Fruit fly (Drosophila melanogaster): Measurements from ENCODE around the gene CG12535.

CG12535 gene

DNA sequence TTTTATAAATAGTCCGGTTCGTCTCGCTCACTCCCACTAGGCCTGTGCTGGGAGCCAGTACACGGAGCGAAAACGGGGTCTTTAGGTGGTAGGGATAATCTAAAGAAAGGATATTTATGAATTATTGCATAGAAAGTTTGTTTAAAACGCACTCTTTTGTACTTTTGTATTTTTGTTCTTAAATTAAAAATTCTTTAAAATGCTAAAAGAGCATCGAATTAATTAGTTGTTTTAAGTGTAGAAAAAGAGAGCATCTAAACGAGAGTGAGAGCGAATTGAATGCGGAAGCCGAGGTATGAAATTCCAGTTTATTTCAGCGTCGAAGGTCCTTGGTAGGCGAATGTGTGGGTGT, 21.2 kb downstream of the CG12535 start:
- TF ChIP-seq MTF-1 (GFP tag; optimal IDR thresholded peaks at IDR 0.05; ENCODE audit: borderline replicate concordance) (no peak), CG30020 (tag; optimal IDR thresholded peaks at IDR 0.05) (no peak), CG3407 (GFP tag; optimal IDR thresholded peaks at IDR 0.05) (peak; percentile 75), cwo (GFP tag; optimal IDR thresholded peaks at IDR 0.05) (no peak), ato (GFP tag; IDR thresholded peaks at IDR 0.05; ENCODE audit: partially characterized antibody) (no peak), abd-A (tag; optimal IDR thresholded peaks at IDR 0.05) (no peak), hb (GFP tag; IDR thresholded peaks at IDR 0.05; ENCODE audit: partially characterized antibody) (no peak), Abd-B (GFP tag; optimal IDR thresholded peaks at IDR 0.05) (peak; percentile 76), GATAe (GFP tag; conservative IDR thresholded peaks at IDR 0.05) (no peak), CG17359 (tag; optimal IDR thresholded peaks at IDR 0.05) (peak; percentile 18), CG18599 (GFP tag; optimal IDR thresholded peaks at IDR 0.05) (peak; percentile 2), MESR4 (GFP tag; optimal IDR thresholded peaks at IDR 0.05) (no peak), vvl (GFP tag; IDR thresholded peaks at IDR 0.05) (peak; percentile 76), kay (GFP tag; optimal IDR thresholded peaks at IDR 0.05) (peak; percentile 13), CG13775 (GFP tag; optimal IDR thresholded peaks at IDR 0.05) (peak; percentile 83), CG9932 (GFP tag; IDR thresholded peaks at IDR 0.05) (no peak), pan (optimal IDR thresholded peaks at IDR 0.05) (no peak), pan (GFP tag; optimal IDR thresholded peaks at IDR 0.05 in 1 of 2, IDR thresholded peaks at IDR 0.05 in 1 of 2) (peak in 1 of 2 experiments; percentile 66), CG10462 (GFP tag; optimal IDR thresholded peaks at IDR 0.05) (peak; percentile 72), TFAM (GFP tag; optimal IDR thresholded peaks at IDR 0.05) (no peak), Rx (GFP tag; IDR thresholded peaks at IDR 0.05) (peak; percentile 8; the same call in 1 of the 2 replicates), trem (tag; optimal IDR thresholded peaks at IDR 0.05) (peak; percentile 13), kni (GFP tag; optimal IDR thresholded peaks at IDR 0.05) (no peak), CG7839 (tag; optimal IDR thresholded peaks at IDR 0.05) (peak; percentile 80), B-H2 (GFP tag; optimal IDR thresholded peaks at IDR 0.05) (no peak), Dbx (GFP tag; IDR thresholded peaks at IDR 0.05) (0 out of 3 replicates have a peak, but pooled peaks have one; percentile 22), Atf6 (GFP tag; IDR thresholded peaks at IDR 0.05) (no peak), CG12391 (tag; optimal IDR thresholded peaks at IDR 0.05) (peak; percentile 91), CG13424 (tag; optimal IDR thresholded peaks at IDR 0.05) (peak; percentile 29), org-1 (GFP tag; optimal IDR thresholded peaks at IDR 0.05) (peak; percentile 79), CG18619 (GFP tag; optimal IDR thresholded peaks at IDR 0.05) (peak; percentile 47), zen2 (GFP tag; IDR thresholded peaks at IDR 0.05; ENCODE audit: partially characterized antibody) (no peak), Awh (GFP tag; IDR thresholded peaks at IDR 0.05) (peak; percentile 57; the same call in 1 of the 2 replicates), CG10209 (GFP tag; optimal IDR thresholded peaks at IDR 0.05) (peak; percentile 58), Ptx1 (GFP tag; IDR thresholded peaks at IDR 0.05) (peak; percentile 70), sug (tag; optimal IDR thresholded peaks at IDR 0.05) (no peak), Mes4 (GFP tag; optimal IDR thresholded peaks at IDR 0.05) (peak; percentile 73), B-H1 (GFP tag; IDR thresholded peaks at IDR 0.05) (peak; percentile 19; the same call in 1 of the 3 replicates), sima (GFP tag; optimal IDR thresholded peaks at IDR 0.05) (no peak), lola (GFP tag; optimal IDR thresholded peaks at IDR 0.05) (peak in 1 of 3 experiments; percentile 93), her (GFP tag; optimal IDR thresholded peaks at IDR 0.05) (peak; percentile 64), CG9797 (GFP tag; optimal IDR thresholded peaks at IDR 0.05) (no peak), CG32772 (GFP tag; IDR thresholded peaks at IDR 0.05) (peak; percentile 65), onecut (GFP tag; IDR thresholded peaks at IDR 0.05) (peak; percentile 16; the same call in 1 of the 2 replicates), CG10959 (GFP tag; IDR thresholded peaks at IDR 0.05) (peak; percentile 82), CG8924 (tag; optimal IDR thresholded peaks at IDR 0.05) (peak; percentile 91), lilli (GFP tag; optimal IDR thresholded peaks at IDR 0.05) (peak; percentile 83), CG7271 (tag; optimal IDR thresholded peaks at IDR 0.05) (peak; percentile 26), MBD-R2 (GFP tag; IDR thresholded peaks at IDR 0.05) (peak; percentile 12; the same call in 1 of the 2 replicates), CG11085 (GFP tag; IDR thresholded peaks at IDR 0.05) (0 out of 2 replicates have a peak, but pooled peaks have one; percentile 26)
